Fruit fly (Drosophila melanogaster) whole organism, prepupa: ENCODE measurements around the gene wls.

ENCODE experiments used
- CG15336 ChIP-seq: fragments of 200-800 bp; sonication (Bioruptor generic); IDR thresholded peaks from 2 replicates; pipeline ENCODE4 v1.3.6; 2022; ENCODE audit warnings: missing biosample characterization, missing genetic modification characterization
- CG1621 ChIP-seq: fragments of 200-800 bp; sonication (Bioruptor generic); optimal IDR thresholded peaks from 3 replicates; lab custom pipeline; 2018; ENCODE audit warnings: missing biosample characterization, mild to moderate bottlenecking, missing genetic modification characterization
- CG16779 ChIP-seq: fragments of 200-800 bp; sonication (Bioruptor generic); optimal IDR thresholded peaks from 3 replicates; lab custom pipeline; 2017; ENCODE audit warnings: missing biosample characterization, mild to moderate bottlenecking, missing genetic modification characterization
- CG3032 ChIP-seq: fragments of 200-800 bp; optimal IDR thresholded peaks from 2 replicates; lab custom pipeline; 2019; ENCODE audit warnings: missing biosample characterization, mild to moderate bottlenecking, missing genetic modification characterization, moderate library complexity
- CG31627 ChIP-seq: fragments of 200-800 bp; sonication (Bioruptor generic); optimal IDR thresholded peaks from 3 replicates; lab custom pipeline; 2016; ENCODE audit warnings: missing biosample characterization, missing genetic modification characterization
- CG32006 ChIP-seq: fragments of 200-800 bp; sonication (Bioruptor generic); optimal IDR thresholded peaks from 3 replicates; lab custom pipeline; 2017; ENCODE audit warnings: missing biosample characterization, mild to moderate bottlenecking, missing genetic modification characterization
- CG34406 ChIP-seq: fragments of 200-800 bp; sonication (Bioruptor generic); optimal IDR thresholded peaks from 3 replicates; lab custom pipeline; 2016; ENCODE audit warnings: missing biosample characterization, missing genetic modification characterization
- CG3919 ChIP-seq: fragments of 200-800 bp; sonication (Bioruptor generic); optimal IDR thresholded peaks from 3 replicates; lab custom pipeline; 2016; ENCODE audit warnings: missing biosample characterization, missing genetic modification characterization
- CG4318 ChIP-seq: fragments of 200-800 bp; sonication (Bioruptor generic); optimal IDR thresholded peaks from 3 replicates; lab custom pipeline; 2017; ENCODE audit warnings: missing biosample characterization, mild to moderate bottlenecking, missing genetic modification characterization
- CG6163 ChIP-seq: fragments of 200-800 bp; sonication (Bioruptor generic); IDR thresholded peaks from 3 replicates; pipeline ENCODE4 v1.3.6; 2022; ENCODE audit warnings: missing biosample characterization, missing genetic modification characterization
- CG6854 ChIP-seq: fragments of 200-800 bp; sonication (Bioruptor generic); optimal IDR thresholded peaks from 2 replicates; lab custom pipeline; 2017; ENCODE audit warnings: missing biosample characterization, mild to moderate bottlenecking, missing genetic modification characterization
- CG7368 ChIP-seq: fragments of 200-800 bp; sonication (Bioruptor generic); optimal IDR thresholded peaks from 3 replicates; lab custom pipeline; 2016; ENCODE audit warnings: missing biosample characterization, missing genetic modification characterization
- CG8119 ChIP-seq: fragments of 200-800 bp; sonication (Bioruptor generic); IDR thresholded peaks from 3 replicates; pipeline ENCODE4 v1.3.6; 2022; ENCODE audit warnings: missing biosample characterization, missing genetic modification characterization
- CG8632 ChIP-seq: fragments of 200-800 bp; sonication (Bioruptor generic); optimal IDR thresholded peaks from 3 replicates; lab custom pipeline; 2016; ENCODE audit warnings: missing biosample characterization, missing genetic modification characterization
- Eip75B ChIP-seq: fragments of 200-800 bp; sonication (Bioruptor generic); optimal IDR thresholded peaks from 3 replicates; lab custom pipeline; 2016; ENCODE audit warnings: missing biosample characterization, missing genetic modification characterization
- Eip78C ChIP-seq: fragments of 200-800 bp; sonication (Bioruptor generic); peaks from one replicate; lab custom pipeline; 2016; ENCODE audit warnings: missing biosample characterization, missing genetic modification characterization
- Eip93F ChIP-seq: fragments of 200-800 bp; sonication (Bioruptor generic); optimal IDR thresholded peaks from 2 replicates; lab custom pipeline; 2016; ENCODE audit warnings: missing biosample characterization, mild to moderate bottlenecking, missing genetic modification characterization
- Ets21C ChIP-seq: fragments of 200-800 bp; sonication (Bioruptor generic); optimal IDR thresholded peaks from 3 replicates; lab custom pipeline; 2016; ENCODE audit warnings: missing biosample characterization, missing genetic modification characterization
- Ets96B ChIP-seq: fragments of 200-800 bp; optimal IDR thresholded peaks from 2 replicates; lab custom pipeline; 2019; ENCODE audit warnings: missing biosample characterization, mild to moderate bottlenecking, missing genetic modification characterization, moderate library complexity
- Lpt ChIP-seq: fragments of 200-800 bp; sonication (Bioruptor generic); optimal IDR thresholded peaks from 3 replicates; lab custom pipeline; 2016; ENCODE audit warnings: missing biosample characterization, missing genetic modification characterization
- OdsH ChIP-seq: fragments of 200-800 bp; sonication (Bioruptor generic); optimal IDR thresholded peaks from 3 replicates; lab custom pipeline; 2016; ENCODE audit warnings: missing biosample characterization, missing genetic modification characterization
- Smox ChIP-seq: fragments of 200-800 bp; sonication (Bioruptor generic); optimal IDR thresholded peaks from 3 replicates; lab custom pipeline; 2016; ENCODE audit warnings: missing biosample characterization, missing genetic modification characterization
- Sox102F ChIP-seq: fragments of 200-800 bp; sonication (Bioruptor generic); optimal IDR thresholded peaks from 2 replicates; lab custom pipeline; 2016; ENCODE audit warnings: missing biosample characterization, mild to moderate bottlenecking, missing genetic modification characterization
- Sox14 ChIP-seq: fragments of 200-800 bp; sonication (Bioruptor generic); optimal IDR thresholded peaks from 3 replicates; lab custom pipeline; 2016; ENCODE audit warnings: missing biosample characterization, missing genetic modification characterization
- acj6 ChIP-seq: fragments of 200-800 bp; sonication (Bioruptor generic); optimal IDR thresholded peaks from 3 replicates; lab custom pipeline; 2016; ENCODE audit warnings: missing biosample characterization, missing genetic modification characterization
- cyc ChIP-seq: fragments of 200-800 bp; sonication (Bioruptor generic); optimal IDR thresholded peaks from 3 replicates; lab custom pipeline; 2016; ENCODE audit warnings: missing biosample characterization, missing genetic modification characterization
- dac ChIP-seq: fragments of 200-800 bp; sonication (Bioruptor generic); optimal IDR thresholded peaks from 2 replicates; lab custom pipeline; 2017; ENCODE audit warnings: missing biosample characterization, mild to moderate bottlenecking, missing genetic modification characterization
- dsx ChIP-seq: fragments of 200-800 bp; optimal IDR thresholded peaks from 3 replicates; lab custom pipeline; 2019; ENCODE audit warnings: missing biosample characterization, mild to moderate bottlenecking, missing genetic modification characterization, moderate library complexity; ENCODE audit not compliant: poor library complexity, severe bottlenecking
- eg ChIP-seq: fragments of 200-800 bp; sonication (Bioruptor generic); IDR thresholded peaks from 3 replicates; pipeline ENCODE4 v1.3.6; 2022; ENCODE audit warnings: missing biosample characterization, missing genetic modification characterization
- esn ChIP-seq: fragments of 200-800 bp; sonication (Bioruptor generic); optimal IDR thresholded peaks from 2 replicates; lab custom pipeline; 2016; ENCODE audit warnings: missing biosample characterization, mild to moderate bottlenecking, missing genetic modification characterization, moderate library complexity
- fkh ChIP-seq: fragments of 200-800 bp; sonication (Bioruptor generic); optimal IDR thresholded peaks from 3 replicates; lab custom pipeline; 2017; ENCODE audit warnings: missing biosample characterization, mild to moderate bottlenecking, missing genetic modification characterization, moderate library complexity
- lz ChIP-seq: fragments of 200-800 bp; sonication (Bioruptor generic); optimal IDR thresholded peaks from 3 replicates; lab custom pipeline; 2016; ENCODE audit warnings: missing biosample characterization, missing genetic modification characterization
- salr ChIP-seq, 2 experiments: fragments of 200-800 bp; sonication (Bioruptor generic); optimal IDR thresholded peaks; 3 replicates each; lab custom pipeline; 2016 to 2018; ENCODE audit warnings: missing biosample characterization in 2 of 2, missing genetic modification characterization in 2 of 2, mild to moderate bottlenecking in 1 of 2
- ss ChIP-seq, 2 experiments: fragments of 200-800 bp; sonication (Bioruptor generic); optimal IDR thresholded peaks; 2 replicates in 1 of 2; 3 replicates in 1 of 2; lab custom pipeline; 2017 to 2018; ENCODE audit warnings: mild to moderate bottlenecking in 2 of 2, missing biosample characterization in 2 of 2, missing genetic modification characterization in 2 of 2, moderate library complexity in 1 of 2
- topi ChIP-seq: fragments of 200-800 bp; sonication (Bioruptor generic); optimal IDR thresholded peaks from 3 replicates; lab custom pipeline; 2016; ENCODE audit warnings: missing biosample characterization, missing genetic modification characterization

Gene wls

dm6 chr3L:11210517-11210916 lies 41.1 kb upstream of the wls start, which contains the start of the genes Ube3a and CG7600:
Gene Ube3a (minus strand): TSS chr3L:11210583.
Gene CG7600 (plus strand): TSS chr3L:11210786.
- TF ChIP-seq Sox14 (GFP tag; lab: Kevin White, UChicago) = peak; percentile 16
- TF ChIP-seq Ets96B (tag; lab: Kevin White, UChicago) = peak; percentile 28
- 0 out of 3 replicates have a peak, but pooled peaks have one; percentile 21 for TF ChIP-seq eg (GFP tag; lab: Robert Waterston, UW)
- TF ChIP-seq fkh (GFP tag; lab: Kevin White, UChicago) = peak; percentile 75
- TF ChIP-seq CG6163 (GFP tag; lab: Robert Waterston, UW) = peak; percentile 43; the same call in 1 of the 3 replicates
- TF ChIP-seq Eip78C (GFP tag; lab: Kevin White, UChicago) = peak; percentile 71
- TF ChIP-seq CG1621 (tag; lab: Kevin White, UChicago) = peak; percentile 97
- peak; percentile 11 for TF ChIP-seq acj6 (GFP tag; lab: Kevin White, UChicago)
- peak; percentile 40; the same call in 2 of the 3 replicates for TF ChIP-seq CG8119 (GFP tag; lab: Robert Waterston, UW)
- peak in 1 of 2 experiments; percentile 55 for TF ChIP-seq ss (GFP tag; optimal IDR thresholded peaks at IDR 0.05; lab: Kevin White, UChicago)
- TF ChIP-seq dsx = peak; percentile 22
- peak; percentile 44 for TF ChIP-seq lz
- peak; percentile 61 for TF ChIP-seq CG6854 (GFP tag; lab: Kevin White, UChicago)
- TF ChIP-seq CG16779 (tag; lab: Kevin White, UChicago) = no peak
- TF ChIP-seq CG3919 (GFP tag; lab: Kevin White, UChicago) = peak; percentile 48
- TF ChIP-seq Sox102F (GFP tag; lab: Kevin White, UChicago) = no peak
- TF ChIP-seq CG32006 (GFP tag; lab: Kevin White, UChicago) = peak; percentile 15
- TF ChIP-seq CG15336 = peak; percentile 32; the same call in 1 of the 2 replicates
- peak; percentile 40 for TF ChIP-seq Eip75B (GFP tag; lab: Kevin White, UChicago)
- TF ChIP-seq Lpt (GFP tag; lab: Kevin White, UChicago) = no peak
- TF ChIP-seq topi (GFP tag; lab: Kevin White, UChicago) = peak; percentile 51
- peak; percentile 13 for TF ChIP-seq dac (GFP tag; lab: Kevin White, UChicago)
- no peak for TF ChIP-seq OdsH (GFP tag; lab: Kevin White, UChicago)
- TF ChIP-seq CG7368 (GFP tag; lab: Kevin White, UChicago) = no peak
- no peak for TF ChIP-seq salr (GFP tag; optimal IDR thresholded peaks at IDR 0.05; lab: Kevin White, UChicago)
- peak; percentile 8 for TF ChIP-seq cyc
- no peak for TF ChIP-seq CG8632 (GFP tag; lab: Kevin White, UChicago)
- peak; percentile 31 for TF ChIP-seq CG3032 (tag; lab: Kevin White, UChicago)
- peak; percentile 59 for TF ChIP-seq esn (GFP tag; lab: Kevin White, UChicago)

- TF ChIP-seq CG6854 (GFP tag; lab: Kevin White, UChicago) (peak; percentile 56), CG31627 (GFP tag; lab: Kevin White, UChicago) (peak; percentile 19), Sox14 (GFP tag; lab: Kevin White, UChicago) (peak; percentile 31), cyc (peak; percentile 9), Eip78C (GFP tag; lab: Kevin White, UChicago) (peak; percentile 67), Eip75B (GFP tag; lab: Kevin White, UChicago) (peak; percentile 8), eg (GFP tag; lab: Robert Waterston, UW) (peak; percentile 65; the same call in 2 of the 3 replicates), CG34406 (GFP tag; lab: Kevin White, UChicago) (peak; percentile 19), CG15336 (peak; percentile 30; the same call in 1 of the 2 replicates), CG8119 (GFP tag; lab: Robert Waterston, UW) (peak; percentile 37), CG3919 (GFP tag; lab: Kevin White, UChicago) (peak; percentile 28), CG6163 (GFP tag; lab: Robert Waterston, UW) (peak; percentile 55; the same call in 2 of the 3 replicates), lz (peak; percentile 47), esn (GFP tag; lab: Kevin White, UChicago) (peak; percentile 31), Smox (no peak), topi (GFP tag; lab: Kevin White, UChicago) (no peak), Ets21C (GFP tag; lab: Kevin White, UChicago) (no peak), CG4318 (no peak), ss (GFP tag; optimal IDR thresholded peaks at IDR 0.05; lab: Kevin White, UChicago) (peak in 1 of 2 experiments; percentile 35), acj6 (GFP tag; lab: Kevin White, UChicago) (peak; percentile 7), Eip93F (GFP tag; lab: Kevin White, UChicago) (peak; percentile 36), salr (GFP tag; optimal IDR thresholded peaks at IDR 0.05; lab: Kevin White, UChicago) (no peak)
These were observed 36.3 kb upstream of the wls start, which contains the start of gene Plod for dm6 chr3L:11205608-11206336. Gene Plod (minus strand): TSS chr3L:11206016.
